Worm (Caenorhabditis elegans): ENCODE data around the gene clec-232.

ce11 chrV:16007505-16007904 lies 31.6 kb downstream of the clec-232 start, which contains the start of gene str-231:
- TF ChIP-seq ref-1 (GFP tag; conservative IDR thresholded peaks at IDR 0.05) (no peak), klf-2 (GFP tag; conservative IDR thresholded peaks at IDR 0.05) (no peak), ztf-29 (GFP tag; IDR thresholded peaks at IDR 0.05) (no peak), med-1 (GFP tag; optimal IDR thresholded peaks at IDR 0.05; ENCODE audit: insufficient read depth) (no peak), tab-1 (GFP tag; IDR thresholded peaks at IDR 0.05) (no peak), flt-1 (GFP tag; IDR thresholded peaks at IDR 0.05) (no peak), ztf-23 (GFP tag; IDR thresholded peaks at IDR 0.05) (no peak), T22C8.4 (GFP tag; IDR thresholded peaks at IDR 0.05) (no peak)
